Fruit fly (Drosophila melanogaster): ENCODE results near the gene CG43445.

The CG43445 gene

dm6 chr3R:17949362-17950121, 38.4 kb downstream of the CG43445 start (continued):
- TF ChIP-seq Sry-β (GFP tag; optimal IDR thresholded peaks at IDR 0.05) (no peak), CG15479 (GFP tag; optimal IDR thresholded peaks at IDR 0.05) (no peak), gt (GFP tag; IDR thresholded peaks at IDR 0.05) (peak; percentile 51; the same call in 1 of the 2 replicates), MTF-1 (GFP tag; optimal IDR thresholded peaks at IDR 0.05; ENCODE audit: borderline replicate concordance) (no peak), Bdp1 (GFP tag; optimal IDR thresholded peaks at IDR 0.05) (peak; percentile 45), Myb (GFP tag; optimal IDR thresholded peaks at IDR 0.05) (no peak), GATAe (GFP tag; conservative IDR thresholded peaks at IDR 0.05) (0 out of 2 replicates have a peak, but pooled peaks have one; percentile 17), Bgb (GFP tag; IDR thresholded peaks at IDR 0.05; ENCODE audit: partially characterized antibody) (no peak), fu2 (GFP tag; optimal IDR thresholded peaks at IDR 0.05) (no peak), Side (GFP tag; optimal IDR thresholded peaks at IDR 0.05) (no peak), CG9817 (tag; optimal IDR thresholded peaks at IDR 0.05) (peak; percentile 40), sr (GFP tag; IDR thresholded peaks at IDR 0.05) (no peak), zen2 (GFP tag; IDR thresholded peaks at IDR 0.05; ENCODE audit: partially characterized antibody) (0 out of 3 replicates have a peak, but pooled peaks have one; percentile 19), CG7928 (GFP tag; optimal IDR thresholded peaks at IDR 0.05) (no peak), prd (optimal IDR thresholded peaks at IDR 0.05) (no peak), prd (GFP tag; IDR thresholded peaks at IDR 0.05) (peak; percentile 83), Xbp1 (GFP tag; optimal IDR thresholded peaks at IDR 0.05) (peak; percentile 67), Six4 (GFP tag; optimal IDR thresholded peaks at IDR 0.05) (peak; percentile 61), mam (GFP tag; optimal IDR thresholded peaks at IDR 0.05) (peak; percentile 57), CG33213 (GFP tag; optimal IDR thresholded peaks at IDR 0.05) (peak; percentile 29), pb (GFP tag; optimal IDR thresholded peaks at IDR 0.05) (peak; percentile 31), CG12391 (tag; optimal IDR thresholded peaks at IDR 0.05) (peak; percentile 69), CG4328 (GFP tag; optimal IDR thresholded peaks at IDR 0.05) (no peak), CG11504 (tag; optimal IDR thresholded peaks at IDR 0.05) (peak; percentile 86), CG18262 (tag; optimal IDR thresholded peaks at IDR 0.05) (peak; percentile 87), dpn (GFP tag; optimal IDR thresholded peaks at IDR 0.05) (peak; percentile 48 to 71), CG8924 (tag; optimal IDR thresholded peaks at IDR 0.05) (peak; percentile 67), Lim3 (GFP tag; IDR thresholded peaks at IDR 0.05) (no peak), CG6689 (GFP tag; IDR thresholded peaks at IDR 0.05) (peak; percentile 87), knrl (GFP tag; IDR thresholded peaks at IDR 0.05; ENCODE audit: partially characterized antibody) (no peak), CG12659 (GFP tag; optimal IDR thresholded peaks at IDR 0.05) (peak; percentile 73), jing (GFP tag; optimal IDR thresholded peaks at IDR 0.05) (peak; percentile 73), CG14050 (GFP tag; IDR thresholded peaks at IDR 0.05) (peak; percentile 41; the same call in 2 of the 3 replicates), kni (GFP tag; optimal IDR thresholded peaks at IDR 0.05) (no peak), CG10366 (GFP tag; IDR thresholded peaks at IDR 0.05) (peak; percentile 73), CG32532 (GFP tag; IDR thresholded peaks at IDR 0.05) (peak; percentile 49), zf30C (GFP tag; optimal IDR thresholded peaks at IDR 0.05) (peak; percentile 57), CG6683 (GFP tag; optimal IDR thresholded peaks at IDR 0.05) (peak; percentile 8), CG13624 (GFP tag; optimal IDR thresholded peaks at IDR 0.05) (peak; percentile 48), ara (GFP tag; IDR thresholded peaks at IDR 0.05) (peak; percentile 51; the same call in 1 of the 2 replicates), sug (tag; optimal IDR thresholded peaks at IDR 0.05) (peak; percentile 23), Ets97D (GFP tag; optimal IDR thresholded peaks at IDR 0.05) (peak; percentile 28), CG3281 (GFP tag; optimal IDR thresholded peaks at IDR 0.05) (peak; percentile 46), Hmr (GFP tag; optimal IDR thresholded peaks at IDR 0.05) (peak; percentile 41), Oaz (GFP tag; IDR thresholded peaks at IDR 0.05) (0 out of 2 replicates have a peak, but pooled peaks have one; percentile 27), CG8388 (GFP tag; optimal IDR thresholded peaks at IDR 0.05) (peak; percentile 79), HmgZ (tag; optimal IDR thresholded peaks at IDR 0.05) (no peak), zen (tag; optimal IDR thresholded peaks at IDR 0.05) (peak; percentile 36), BtbVII (GFP tag; optimal IDR thresholded peaks at IDR 0.05) (peak; percentile 47)

Measured in whole organism, embryonic.